Fruit fly (Drosophila melanogaster) whole organism, prepupa: ENCODE data around the gene CHES-1-like.
A peak's percentile ranks its signal among the peaks of the same experiment; 100 is the strongest.

Experiments
- CG10669 ChIP-seq: fragments of 200-800 bp; sonication (Bioruptor generic); optimal IDR thresholded peaks from 3 replicates; lab custom pipeline; 2018; ENCODE audit warnings: missing biosample characterization, mild to moderate bottlenecking, missing genetic modification characterization, moderate library complexity
- CG11294 ChIP-seq: fragments of 200-800 bp; sonication (Bioruptor generic); IDR thresholded peaks from 2 replicates; pipeline ENCODE4 v1.3.6; 2022; ENCODE audit warnings: missing biosample characterization, missing genetic modification characterization
- CG11762 ChIP-seq: fragments of 200-800 bp; sonication (Bioruptor generic); optimal IDR thresholded peaks from 3 replicates; lab custom pipeline; 2016; ENCODE audit warnings: missing biosample characterization, missing genetic modification characterization; ENCODE audit not compliant: insufficient read depth
- CG11902 ChIP-seq: fragments of 200-800 bp; sonication (Bioruptor generic); optimal IDR thresholded peaks from 3 replicates; lab custom pipeline; 2016; ENCODE audit warnings: missing biosample characterization, missing genetic modification characterization
- CG15336 ChIP-seq: fragments of 200-800 bp; sonication (Bioruptor generic); IDR thresholded peaks from 2 replicates; pipeline ENCODE4 v1.3.6; 2022; ENCODE audit warnings: missing biosample characterization, missing genetic modification characterization
- CG1621 ChIP-seq: fragments of 200-800 bp; sonication (Bioruptor generic); optimal IDR thresholded peaks from 3 replicates; lab custom pipeline; 2018; ENCODE audit warnings: missing biosample characterization, mild to moderate bottlenecking, missing genetic modification characterization
- CG3032 ChIP-seq: fragments of 200-800 bp; optimal IDR thresholded peaks from 2 replicates; lab custom pipeline; 2019; ENCODE audit warnings: missing biosample characterization, mild to moderate bottlenecking, missing genetic modification characterization, moderate library complexity
- CG31627 ChIP-seq: fragments of 200-800 bp; sonication (Bioruptor generic); optimal IDR thresholded peaks from 3 replicates; lab custom pipeline; 2016; ENCODE audit warnings: missing biosample characterization, missing genetic modification characterization
- CG32006 ChIP-seq: fragments of 200-800 bp; sonication (Bioruptor generic); optimal IDR thresholded peaks from 3 replicates; lab custom pipeline; 2017; ENCODE audit warnings: missing biosample characterization, mild to moderate bottlenecking, missing genetic modification characterization
- CG34406 ChIP-seq: fragments of 200-800 bp; sonication (Bioruptor generic); optimal IDR thresholded peaks from 3 replicates; lab custom pipeline; 2016; ENCODE audit warnings: missing biosample characterization, missing genetic modification characterization
- CG3919 ChIP-seq: fragments of 200-800 bp; sonication (Bioruptor generic); optimal IDR thresholded peaks from 3 replicates; lab custom pipeline; 2016; ENCODE audit warnings: missing biosample characterization, missing genetic modification characterization
- CG6163 ChIP-seq: fragments of 200-800 bp; sonication (Bioruptor generic); IDR thresholded peaks from 3 replicates; pipeline ENCODE4 v1.3.6; 2022; ENCODE audit warnings: missing biosample characterization, missing genetic modification characterization
- CG6792 ChIP-seq: fragments of 200-800 bp; sonication (Bioruptor generic); optimal IDR thresholded peaks from 3 replicates; lab custom pipeline; 2016; ENCODE audit warnings: missing biosample characterization, missing genetic modification characterization
- CG6808 ChIP-seq: fragments of 200-800 bp; sonication (Bioruptor generic); optimal IDR thresholded peaks from 3 replicates; lab custom pipeline; 2017; ENCODE audit warnings: missing biosample characterization, missing genetic modification characterization, mild to moderate bottlenecking, moderate library complexity, missing genetic modification reagents
- CG6854 ChIP-seq: fragments of 200-800 bp; sonication (Bioruptor generic); optimal IDR thresholded peaks from 2 replicates; lab custom pipeline; 2017; ENCODE audit warnings: missing biosample characterization, mild to moderate bottlenecking, missing genetic modification characterization
- CG7368 ChIP-seq: fragments of 200-800 bp; sonication (Bioruptor generic); optimal IDR thresholded peaks from 3 replicates; lab custom pipeline; 2016; ENCODE audit warnings: missing biosample characterization, missing genetic modification characterization
- CG8319 ChIP-seq: fragments of 200-800 bp; sonication (Bioruptor generic); optimal IDR thresholded peaks from 3 replicates; lab custom pipeline; 2016; ENCODE audit warnings: missing biosample characterization, missing genetic modification characterization
- CG8632 ChIP-seq: fragments of 200-800 bp; sonication (Bioruptor generic); optimal IDR thresholded peaks from 3 replicates; lab custom pipeline; 2016; ENCODE audit warnings: missing biosample characterization, missing genetic modification characterization
- CG9139 ChIP-seq: fragments of 200-800 bp; sonication (Bioruptor generic); optimal IDR thresholded peaks from 3 replicates; lab custom pipeline; 2017; ENCODE audit warnings: missing biosample characterization, mild to moderate bottlenecking, missing genetic modification characterization
- Eip75B ChIP-seq: fragments of 200-800 bp; sonication (Bioruptor generic); optimal IDR thresholded peaks from 3 replicates; lab custom pipeline; 2016; ENCODE audit warnings: missing biosample characterization, missing genetic modification characterization
- Eip78C ChIP-seq: fragments of 200-800 bp; sonication (Bioruptor generic); peaks from one replicate; lab custom pipeline; 2016; ENCODE audit warnings: missing biosample characterization, missing genetic modification characterization
- Eip93F ChIP-seq: fragments of 200-800 bp; sonication (Bioruptor generic); optimal IDR thresholded peaks from 2 replicates; lab custom pipeline; 2016; ENCODE audit warnings: missing biosample characterization, mild to moderate bottlenecking, missing genetic modification characterization
- Ets21C ChIP-seq: fragments of 200-800 bp; sonication (Bioruptor generic); optimal IDR thresholded peaks from 3 replicates; lab custom pipeline; 2016; ENCODE audit warnings: missing biosample characterization, missing genetic modification characterization
- Gug ChIP-seq: fragments of 200-800 bp; sonication (Bioruptor generic); IDR thresholded peaks from 2 replicates; pipeline ENCODE4 v1.3.6; 2022; ENCODE audit warnings: missing biosample characterization, missing genetic modification characterization
- Hr38 ChIP-seq: sonication (Bioruptor generic); optimal IDR thresholded peaks from 2 replicates; lab custom pipeline; 2016; ENCODE audit warnings: missing biosample characterization, missing genetic modification characterization
- Hr39 ChIP-seq: fragments of 200-800 bp; sonication (Bioruptor generic); optimal IDR thresholded peaks from 2 replicates; lab custom pipeline; 2016; ENCODE audit warnings: missing biosample characterization, missing genetic modification characterization
- Hr4 ChIP-seq: fragments of 200-800 bp; sonication (Bioruptor generic); optimal IDR thresholded peaks from 3 replicates; lab custom pipeline; 2016; ENCODE audit warnings: missing biosample characterization, missing genetic modification characterization
- Lpt ChIP-seq: fragments of 200-800 bp; sonication (Bioruptor generic); optimal IDR thresholded peaks from 3 replicates; lab custom pipeline; 2016; ENCODE audit warnings: missing biosample characterization, missing genetic modification characterization
- Smox ChIP-seq: fragments of 200-800 bp; sonication (Bioruptor generic); optimal IDR thresholded peaks from 3 replicates; lab custom pipeline; 2016; ENCODE audit warnings: missing biosample characterization, missing genetic modification characterization
- Sox102F ChIP-seq: fragments of 200-800 bp; sonication (Bioruptor generic); optimal IDR thresholded peaks from 2 replicates; lab custom pipeline; 2016; ENCODE audit warnings: missing biosample characterization, mild to moderate bottlenecking, missing genetic modification characterization
- Sox14 ChIP-seq: fragments of 200-800 bp; sonication (Bioruptor generic); optimal IDR thresholded peaks from 3 replicates; lab custom pipeline; 2016; ENCODE audit warnings: missing biosample characterization, missing genetic modification characterization
- Sox15 ChIP-seq: fragments of 200-800 bp; sonication (Bioruptor generic); optimal IDR thresholded peaks from 3 replicates; lab custom pipeline; 2016; ENCODE audit warnings: missing biosample characterization, missing genetic modification characterization
- achi ChIP-seq: fragments of 200-800 bp; sonication (Bioruptor generic); optimal IDR thresholded peaks from 3 replicates; lab custom pipeline; 2016; ENCODE audit warnings: missing biosample characterization, missing genetic modification characterization
- acj6 ChIP-seq: fragments of 200-800 bp; sonication (Bioruptor generic); optimal IDR thresholded peaks from 3 replicates; lab custom pipeline; 2016; ENCODE audit warnings: missing biosample characterization, missing genetic modification characterization
- dsx ChIP-seq: fragments of 200-800 bp; optimal IDR thresholded peaks from 3 replicates; lab custom pipeline; 2019; ENCODE audit warnings: missing biosample characterization, mild to moderate bottlenecking, missing genetic modification characterization, moderate library complexity; ENCODE audit not compliant: poor library complexity, severe bottlenecking
- esn ChIP-seq: fragments of 200-800 bp; sonication (Bioruptor generic); optimal IDR thresholded peaks from 2 replicates; lab custom pipeline; 2016; ENCODE audit warnings: missing biosample characterization, mild to moderate bottlenecking, missing genetic modification characterization, moderate library complexity
- fd59A ChIP-seq: fragments of 200-800 bp; sonication (Bioruptor generic); optimal IDR thresholded peaks from 2 replicates; lab custom pipeline; 2017; ENCODE audit warnings: missing biosample characterization, mild to moderate bottlenecking, missing genetic modification characterization, missing genetic modification reagents
- fd85E ChIP-seq: fragments of 200-800 bp; sonication (Bioruptor generic); optimal IDR thresholded peaks from 3 replicates; lab custom pipeline; 2016; ENCODE audit warnings: missing biosample characterization, missing genetic modification characterization
- lz ChIP-seq: fragments of 200-800 bp; sonication (Bioruptor generic); optimal IDR thresholded peaks from 3 replicates; lab custom pipeline; 2016; ENCODE audit warnings: missing biosample characterization, missing genetic modification characterization
- net ChIP-seq: fragments of 200-800 bp; sonication (Bioruptor generic); optimal IDR thresholded peaks from 3 replicates; lab custom pipeline; 2016; ENCODE audit warnings: missing biosample characterization, missing genetic modification characterization
- pdm3 ChIP-seq: fragments of 200-800 bp; sonication (Bioruptor generic); optimal IDR thresholded peaks from 3 replicates; lab custom pipeline; 2016; ENCODE audit warnings: missing biosample characterization, missing genetic modification characterization
- salr ChIP-seq, 2 experiments: fragments of 200-800 bp; sonication (Bioruptor generic); optimal IDR thresholded peaks; 3 replicates each; lab custom pipeline; 2016 to 2018; ENCODE audit warnings: missing biosample characterization in 2 of 2, missing genetic modification characterization in 2 of 2, mild to moderate bottlenecking in 1 of 2
- ss ChIP-seq, 2 experiments: fragments of 200-800 bp; sonication (Bioruptor generic); optimal IDR thresholded peaks; 2 replicates in 1 of 2; 3 replicates in 1 of 2; lab custom pipeline; 2017 to 2018; ENCODE audit warnings: mild to moderate bottlenecking in 2 of 2, missing biosample characterization in 2 of 2, missing genetic modification characterization in 2 of 2, moderate library complexity in 1 of 2
- svp ChIP-seq: fragments of 200-800 bp; sonication (Bioruptor generic); peaks from one replicate; lab custom pipeline; 2016; ENCODE audit warnings: missing biosample characterization, missing genetic modification characterization
- topi ChIP-seq: fragments of 200-800 bp; sonication (Bioruptor generic); optimal IDR thresholded peaks from 3 replicates; lab custom pipeline; 2016; ENCODE audit warnings: missing biosample characterization, missing genetic modification characterization
- vri ChIP-seq: fragments of 200-800 bp; sonication (Bioruptor generic); optimal IDR thresholded peaks from 3 replicates; lab custom pipeline; 2016; ENCODE audit warnings: missing biosample characterization, mild to moderate bottlenecking, missing genetic modification characterization

The CHES-1-like gene

dm6 chrX:7701282-7702078 is 7.7 kb downstream of the CHES-1-like start (continued):
- TF ChIP-seq fd85E (GFP tag; lab: Kevin White, UChicago) (no peak), CG8632 (no peak), CG10669 (no peak), salr (GFP tag; optimal IDR thresholded peaks at IDR 0.05; lab: Kevin White, UChicago) (peak in 1 of 2 experiments; percentile 26), CG34406 (GFP tag; lab: Kevin White, UChicago) (no peak), Hr4 (no peak), CG11294 (GFP tag; lab: Robert Waterston, UW) (peak; percentile 7; the same call in 1 of the 2 replicates), CG11762 (GFP tag; lab: Kevin White, UChicago) (no peak), Sox14 (no peak), net (no peak), Lpt (no peak), fd59A (GFP tag; lab: Kevin White, UChicago) (no peak), Eip78C (GFP tag; lab: Kevin White, UChicago) (peak; percentile 36), vri (no peak), CG8319 (GFP tag; lab: Kevin White, UChicago) (no peak), acj6 (GFP tag; lab: Kevin White, UChicago) (no peak), CG6808 (GFP tag; lab: Kevin White, UChicago) (no peak), CG6792 (GFP tag; lab: Kevin White, UChicago) (no peak), CG6163 (GFP tag; lab: Robert Waterston, UW) (peak; percentile 8; the same call in 1 of the 3 replicates), ss (GFP tag; optimal IDR thresholded peaks at IDR 0.05; lab: Kevin White, UChicago) (no peak), Sox102F (no peak), lz (no peak), CG31627 (GFP tag; lab: Kevin White, UChicago) (no peak), CG9139 (GFP tag; lab: Kevin White, UChicago) (no peak), Eip93F (GFP tag; lab: Kevin White, UChicago) (no peak), pdm3 (GFP tag; lab: Kevin White, UChicago) (peak; percentile 17)

- TF ChIP-seq dsx (no peak), Ets21C (GFP tag; lab: Kevin White, UChicago) (peak; percentile 84), CG6854 (GFP tag; lab: Kevin White, UChicago) (no peak), Eip78C (GFP tag; lab: Kevin White, UChicago) (peak; percentile 89), Sox15 (GFP tag; lab: Kevin White, UChicago) (peak; percentile 78), Hr38 (GFP tag; lab: Kevin White, UChicago) (peak; percentile 73), CG7368 (GFP tag; lab: Kevin White, UChicago) (peak; percentile 79), achi (GFP tag; lab: Kevin White, UChicago) (peak; percentile 81), CG3032 (tag; lab: Kevin White, UChicago) (peak; percentile 67), CG3919 (GFP tag; lab: Kevin White, UChicago) (peak; percentile 79), ss (GFP tag; optimal IDR thresholded peaks at IDR 0.05; lab: Kevin White, UChicago) (peak in 1 of 2 experiments; percentile 35), CG15336 (GFP tag; lab: Robert Waterston, UW) (peak; percentile 88), CG6808 (GFP tag; lab: Kevin White, UChicago) (no peak), CG1621 (peak; percentile 63), CG31627 (GFP tag; lab: Kevin White, UChicago) (peak; percentile 92), Gug (GFP tag; lab: Robert Waterston, UW) (peak; percentile 91), CG11902 (GFP tag; lab: Kevin White, UChicago) (peak; percentile 80), acj6 (GFP tag; lab: Kevin White, UChicago) (peak; percentile 84), fd59A (GFP tag; lab: Kevin White, UChicago) (peak; percentile 60), Hr4 (peak; percentile 85), CG11762 (GFP tag; lab: Kevin White, UChicago) (peak; percentile 58), CG8632 (peak; percentile 53), CG32006 (peak; percentile 89), svp (GFP tag; lab: Kevin White, UChicago) (peak; percentile 89), Eip75B (GFP tag; lab: Kevin White, UChicago) (peak; percentile 44), Smox (GFP tag; lab: Kevin White, UChicago) (peak; percentile 80), topi (GFP tag; lab: Kevin White, UChicago) (peak; percentile 85), CG9139 (GFP tag; lab: Kevin White, UChicago) (no peak), Lpt (peak; percentile 73), Hr39 (GFP tag; lab: Kevin White, UChicago) (peak; percentile 92), lz (peak; percentile 87), CG8319 (GFP tag; lab: Kevin White, UChicago) (peak; percentile 56), esn (GFP tag; lab: Kevin White, UChicago) (peak; percentile 85), net (peak; percentile 82)
Observed at dm6 chrX:7700239-7700793, 8.9 kb downstream of the CHES-1-like start.
